Worm (Caenorhabditis elegans): ENCODE data around the gene mpz-5.

- TF ChIP-seq nhr-11 (tag; optimal IDR thresholded peaks at IDR 0.05) (no peak), nfya-1 (tag; optimal IDR thresholded peaks at IDR 0.05) (no peak), unc-55 (GFP tag; optimal IDR thresholded peaks at IDR 0.05) (no peak), elt-2 (tag; optimal IDR thresholded peaks at IDR 0.05) (no peak), F13H6.1 (tag; optimal IDR thresholded peaks at IDR 0.05) (no peak), che-1 (tag; optimal IDR thresholded peaks at IDR 0.05) (no peak), odd-2 (tag; optimal IDR thresholded peaks at IDR 0.05) (no peak)
Measured at ce11 chrIV:10409377-10409776, 35.8 kb upstream of the mpz-5 start, which contains the start of gene rfk-1.
